Worm (Caenorhabditis elegans) whole organism, early embryonic: ENCODE measurements around the gene F17C11.4.

ENCODE experiments used
- F13C5.2 ChIP-seq: sonication (generic microtip); optimal IDR thresholded peaks from 2 replicates; lab custom pipeline; 2017; ENCODE audit warnings: mild to moderate bottlenecking, missing genetic modification characterization, inconsistent platforms, missing compliant biosample characterization
- aly-1 ChIP-seq: sonication (generic microtip); optimal IDR thresholded peaks from 2 replicates; lab custom pipeline; 2016; ENCODE audit warnings: missing genetic modification characterization, missing compliant biosample characterization
- ama-1 ChIP-seq: fragments of 150-350 bp; optimal IDR thresholded peaks from 2 replicates; lab custom pipeline; 2014
- ceh-13 ChIP-seq: fragments of 200-800 bp; sonication (Bioruptor generic); optimal IDR thresholded peaks from 2 replicates; lab custom pipeline; 2018; ENCODE audit warnings: mild to moderate bottlenecking, missing genetic modification characterization, missing compliant biosample characterization
- ceh-36 ChIP-seq: sonication (generic microtip); optimal IDR thresholded peaks from 2 replicates; lab custom pipeline; 2016; ENCODE audit warnings: missing genetic modification characterization, inconsistent platforms, missing compliant biosample characterization
- ets-7 ChIP-seq: sonication (generic microtip); optimal IDR thresholded peaks from 2 replicates; lab custom pipeline; 2016; ENCODE audit warnings: missing genotype, missing genetic modification characterization, missing compliant biosample characterization
- hnd-1 ChIP-seq: sonication (generic microtip); optimal IDR thresholded peaks from 2 replicates; lab custom pipeline; 2016; ENCODE audit warnings: missing genetic modification characterization, missing compliant biosample characterization
- scrt-1 ChIP-seq: fragments of 200-800 bp; sonication (Bioruptor generic); IDR thresholded peaks from 2 replicates; pipeline ENCODE4 v1.3.6; 2022; ENCODE audit warnings: missing genetic modification characterization, missing compliant biosample characterization
- sea-1 ChIP-seq: fragments of 200-800 bp; sonication (Bioruptor generic); conservative IDR thresholded peaks from 2 replicates; pipeline ENCODE4 v1.3.6; 2022; ENCODE audit warnings: missing genetic modification characterization, missing compliant biosample characterization
- tbx-37 ChIP-seq: fragments of 200-800 bp; sonication (Bioruptor generic); conservative IDR thresholded peaks from 2 replicates; pipeline ENCODE4 v1.3.6; 2022; ENCODE audit warnings: missing genetic modification reagents, missing genetic modification characterization, missing compliant biosample characterization
- tra-4 ChIP-seq: sonication (generic microtip); optimal IDR thresholded peaks from 2 replicates; lab custom pipeline; 2017; ENCODE audit warnings: missing genetic modification characterization, missing compliant biosample characterization

ce11 chrV:10966874-10967273 is 15.2 kb downstream of the F17C11.4 start:
- TF ChIP-seq ceh-36 (tag; lab: Kevin White, UChicago) (no peak), ama-1 (lab: Kevin White, UChicago) (no peak), scrt-1 (GFP tag; lab: Robert Waterston, UW) (no peak), F13C5.2 (no peak), sea-1 (no peak), hnd-1 (tag; lab: Kevin White, UChicago) (no peak), ceh-13 (no peak), ets-7 (tag; lab: Kevin White, UChicago) (no peak), tra-4 (no peak), aly-1 (tag; lab: Kevin White, UChicago) (no peak), tbx-37 (no peak)
